Worm (Caenorhabditis elegans) whole organism, mixed stage, embryonic: ENCODE results near the gene ceh-16.

ENCODE experiments used
- elt-3 ChIP-seq: fragments of 150-350 bp; optimal IDR thresholded peaks from 2 replicates; lab custom pipeline; 2014; ENCODE audit warnings: missing biosample characterization, missing genetic modification characterization
- ham-2 ChIP-seq: fragments of 200-800 bp; sonication (Bioruptor generic); optimal IDR thresholded peaks from 2 replicates; lab custom pipeline; 2018; ENCODE audit warnings: mild to moderate bottlenecking, missing genetic modification characterization, missing compliant biosample characterization
- lsy-2 ChIP-seq: fragments of 150-350 bp; optimal IDR thresholded peaks from 2 replicates; lab custom pipeline; 2014; ENCODE audit warnings: missing biosample characterization, missing genetic modification characterization
- snpc-4 ChIP-seq: fragments of 150-350 bp; optimal IDR thresholded peaks from 2 replicates; lab custom pipeline; 2014; ENCODE audit warnings: missing biosample characterization, missing genetic modification characterization
- unc-39 ChIP-seq: fragments of 150-350 bp; optimal IDR thresholded peaks from 2 replicates; lab custom pipeline; 2014; ENCODE audit warnings: missing biosample characterization, missing genetic modification characterization
- unc-62 ChIP-seq: fragments of 150-350 bp; optimal IDR thresholded peaks from 2 replicates; lab custom pipeline; 2014; ENCODE audit warnings: missing biosample characterization, missing genetic modification reagents, missing genetic modification characterization

ce11 chrIII:8577534-8577933 is 45.0 kb upstream of the ceh-16 start:
- TF ChIP-seq snpc-4 (tag; lab: Kevin White, UChicago) (no peak), ham-2 (no peak), unc-39 (tag; lab: Kevin White, UChicago) (no peak), unc-62 (GFP tag; lab: Kevin White, UChicago) (no peak), lsy-2 (tag; lab: Kevin White, UChicago) (no peak), elt-3 (tag; lab: Kevin White, UChicago) (no peak)
